Worm (Caenorhabditis elegans) whole organism, midembryonic: ENCODE data around the gene vps-26.

Experiments
- T22C8.4 ChIP-seq: fragments of 200-800 bp; sonication (Bioruptor generic); IDR thresholded peaks from 2 replicates; pipeline ENCODE4 v1.3.6; 2022; ENCODE audit warnings: missing genetic modification characterization, missing compliant biosample characterization
- cog-1 ChIP-seq: sonication (generic microtip); optimal IDR thresholded peaks from 2 replicates; lab custom pipeline; 2016; ENCODE audit warnings: missing genetic modification characterization, missing compliant biosample characterization
- flt-1 ChIP-seq: fragments of 200-800 bp; sonication (Bioruptor generic); IDR thresholded peaks from 2 replicates; pipeline ENCODE4 v1.3.6; 2022; ENCODE audit warnings: missing genetic modification characterization, missing compliant biosample characterization
- med-1 ChIP-seq: sonication (generic microtip); optimal IDR thresholded peaks from 2 replicates; lab custom pipeline; 2017; ENCODE audit warnings: missing genetic modification characterization, mild to moderate bottlenecking, missing compliant biosample characterization, antibody characterized with exemption, missing genetic modification reagents; ENCODE audit not compliant: insufficient read depth
- ref-1 ChIP-seq: fragments of 200-800 bp; sonication (Bioruptor generic); conservative IDR thresholded peaks from 2 replicates; pipeline ENCODE4 v1.3.6; 2022; ENCODE audit warnings: missing genetic modification reagents, missing genetic modification characterization, missing compliant biosample characterization
- tab-1 ChIP-seq: fragments of 200-800 bp; sonication (Bioruptor generic); IDR thresholded peaks from 2 replicates; pipeline ENCODE4 v1.3.6; 2022; ENCODE audit warnings: missing genetic modification characterization, missing compliant biosample characterization
- ztf-29 ChIP-seq: fragments of 200-800 bp; sonication (Bioruptor generic); IDR thresholded peaks from 2 replicates; pipeline ENCODE4 v1.3.6; 2022; ENCODE audit warnings: missing genetic modification reagents, missing genetic modification characterization, missing compliant biosample characterization

DNA sequence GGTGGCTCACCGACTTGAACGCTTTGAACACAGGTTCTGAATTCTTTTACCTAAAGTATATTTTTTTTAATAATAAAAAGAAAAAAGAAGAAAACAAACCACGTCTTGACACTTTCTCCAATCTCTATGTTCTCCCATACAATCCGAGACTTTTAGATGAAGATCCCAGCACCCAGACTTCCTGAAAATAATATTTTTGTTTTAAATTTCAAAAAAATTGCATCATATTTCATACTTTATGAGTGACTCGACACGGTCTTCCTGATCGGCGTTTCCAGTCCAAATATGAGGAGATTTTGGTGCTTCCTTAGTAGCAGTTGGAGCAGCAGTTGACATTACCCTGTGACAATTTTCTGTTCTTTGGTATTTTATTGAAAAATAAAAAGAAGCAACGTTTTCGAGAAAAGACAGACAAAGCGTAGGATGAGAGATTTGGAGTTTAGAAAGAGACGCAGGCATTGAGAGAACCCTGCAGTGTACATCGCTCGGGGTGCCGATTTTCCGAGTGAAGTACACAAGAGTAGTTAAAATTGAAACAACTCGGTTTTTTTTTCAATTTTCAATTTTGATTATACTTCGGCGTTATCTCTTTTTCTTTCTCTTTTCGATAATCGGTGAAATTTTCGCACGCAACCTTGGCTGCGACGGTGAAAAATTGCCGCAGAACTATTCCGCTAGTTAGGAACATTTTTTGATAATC lies 5.9 kb downstream of the vps-26 start, which contains the start of the genes coa-4 and T20D3.14:
- no peak for TF ChIP-seq flt-1 (GFP tag; lab: Robert Waterston, UW)
- no peak for TF ChIP-seq cog-1 (tag; lab: Kevin White, UChicago)
- no peak for TF ChIP-seq tab-1 (GFP tag; lab: Robert Waterston, UW)
- TF ChIP-seq ztf-29 (GFP tag; lab: Robert Waterston, UW) = no peak
- no peak for TF ChIP-seq T22C8.4 (GFP tag; lab: Robert Waterston, UW)
- TF ChIP-seq ref-1 (GFP tag; lab: Robert Waterston, UW) = no peak
- TF ChIP-seq med-1 = no peak
